Worm (Caenorhabditis elegans) whole organism, midembryonic: Measurements from ENCODE around the gene clec-187.

ENCODE experiments used
- T22C8.4 ChIP-seq: fragments of 200-800 bp; sonication (Bioruptor generic); IDR thresholded peaks from 2 replicates; pipeline ENCODE4 v1.3.6; 2022; ENCODE audit warnings: missing genetic modification characterization, missing compliant biosample characterization
- flt-1 ChIP-seq: fragments of 200-800 bp; sonication (Bioruptor generic); IDR thresholded peaks from 2 replicates; pipeline ENCODE4 v1.3.6; 2022; ENCODE audit warnings: missing genetic modification characterization, missing compliant biosample characterization
- klf-2 ChIP-seq: fragments of 200-800 bp; sonication (Bioruptor generic); conservative IDR thresholded peaks from 2 replicates; pipeline ENCODE4 v1.3.6; 2022; ENCODE audit warnings: missing genetic modification reagents, missing genetic modification characterization, missing compliant biosample characterization
- med-1 ChIP-seq: sonication (generic microtip); optimal IDR thresholded peaks from 2 replicates; lab custom pipeline; 2017; ENCODE audit warnings: missing genetic modification characterization, mild to moderate bottlenecking, missing compliant biosample characterization, antibody characterized with exemption, missing genetic modification reagents; ENCODE audit not compliant: insufficient read depth
- ref-1 ChIP-seq: fragments of 200-800 bp; sonication (Bioruptor generic); conservative IDR thresholded peaks from 2 replicates; pipeline ENCODE4 v1.3.6; 2022; ENCODE audit warnings: missing genetic modification reagents, missing genetic modification characterization, missing compliant biosample characterization
- tab-1 ChIP-seq: fragments of 200-800 bp; sonication (Bioruptor generic); IDR thresholded peaks from 2 replicates; pipeline ENCODE4 v1.3.6; 2022; ENCODE audit warnings: missing genetic modification characterization, missing compliant biosample characterization
- ztf-23 ChIP-seq: fragments of 200-800 bp; sonication (Bioruptor generic); IDR thresholded peaks from 2 replicates; pipeline ENCODE4 v1.3.6; 2022; ENCODE audit warnings: missing genetic modification reagents, missing genetic modification characterization, missing compliant biosample characterization
- ztf-29 ChIP-seq: fragments of 200-800 bp; sonication (Bioruptor generic); IDR thresholded peaks from 2 replicates; pipeline ENCODE4 v1.3.6; 2022; ENCODE audit warnings: missing genetic modification reagents, missing genetic modification characterization, missing compliant biosample characterization

DNA sequence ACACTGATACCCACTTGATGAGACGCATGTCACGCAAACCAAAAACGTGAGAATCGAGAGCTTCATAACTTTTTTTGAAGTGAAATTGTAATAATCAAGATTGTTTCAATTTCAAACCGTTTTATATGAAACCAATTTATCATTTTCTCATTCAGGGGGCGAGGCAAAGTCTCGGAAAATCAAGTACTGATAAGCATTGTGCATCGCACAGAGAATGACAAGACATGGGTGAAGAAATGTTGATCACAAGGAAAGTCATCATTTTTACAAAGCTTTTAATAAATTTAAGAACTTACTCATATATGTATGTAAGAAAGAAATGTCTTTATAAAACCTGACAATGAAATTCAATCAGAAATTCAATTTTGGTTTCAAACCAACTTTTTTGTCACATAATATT, 35.2 kb upstream of the clec-187 start, which contains the start of gene K08D8.3:
- no peak for TF ChIP-seq ztf-23
- TF ChIP-seq tab-1 (GFP tag; lab: Robert Waterston, UW), result no peak
- no peak for TF ChIP-seq T22C8.4
- TF ChIP-seq klf-2 (GFP tag; lab: Robert Waterston, UW), result no peak
- TF ChIP-seq med-1 (GFP tag; lab: Kevin White, UChicago), result no peak
- TF ChIP-seq flt-1 (GFP tag; lab: Robert Waterston, UW), result no peak
- TF ChIP-seq ref-1, result no peak
- no peak for TF ChIP-seq ztf-29 (GFP tag; lab: Robert Waterston, UW)
